Worm (Caenorhabditis elegans): ENCODE results near the gene btf-1.

ce11 chrII:13170696-13171095, 29.3 kb upstream of the btf-1 start:
- TF ChIP-seq ztf-11 (tag; optimal IDR thresholded peaks at IDR 0.05) (no peak), F37D6.2 (tag; optimal IDR thresholded peaks at IDR 0.05) (no peak), T20F7.1 (GFP tag; optimal IDR thresholded peaks at IDR 0.05) (no peak), saeg-2 (GFP tag; IDR thresholded peaks at IDR 0.05) (no peak), attf-4 (tag; optimal IDR thresholded peaks at IDR 0.05) (no peak), nhr-102 (tag; optimal IDR thresholded peaks at IDR 0.05) (no peak), pha-4 (GFP tag; IDR thresholded peaks at IDR 0.05) (no peak), pha-4 (tag; optimal IDR thresholded peaks at IDR 0.05) (no peak), ces-1 (GFP tag; optimal IDR thresholded peaks at IDR 0.05) (no peak), lsy-2 (tag; optimal IDR thresholded peaks at IDR 0.05) (no peak), unc-130 (GFP tag; optimal IDR thresholded peaks at IDR 0.05) (no peak)

Measured in whole organism, L4 larva.